Fruit fly (Drosophila melanogaster) whole organism, embryonic: ENCODE results near the gene MED14.
A peak's percentile ranks its signal among the peaks of the same experiment; 100 is the strongest.

ENCODE experiments used
- B-H2 ChIP-seq: fragments of 200-800 bp; sonication (Bioruptor generic); optimal IDR thresholded peaks from 2 replicates; lab custom pipeline; 2018; ENCODE audit warnings: missing biosample characterization, mild to moderate bottlenecking, missing genetic modification characterization
- CG10274 ChIP-seq: fragments of 200-800 bp; sonication (Bioruptor generic); optimal IDR thresholded peaks from 3 replicates; lab custom pipeline; 2017; ENCODE audit warnings: missing biosample characterization, mild to moderate bottlenecking, missing genetic modification characterization
- CG10321 ChIP-seq: fragments of 200-800 bp; sonication (Bioruptor generic); IDR thresholded peaks from 2 replicates; pipeline ENCODE4 v1.3.6; 2022; ENCODE audit warnings: missing biosample characterization, missing genetic modification characterization
- CG10654 ChIP-seq: fragments of 200-800 bp; sonication (Bioruptor generic); optimal IDR thresholded peaks from 2 replicates; lab custom pipeline; 2016; ENCODE audit warnings: missing biosample characterization, missing genetic modification characterization
- CG11456 ChIP-seq: fragments of 200-800 bp; sonication (Bioruptor generic); IDR thresholded peaks from 3 replicates; pipeline ENCODE4 v1.3.6; 2022; ENCODE audit warnings: missing biosample characterization, missing genetic modification characterization
- CG11695 ChIP-seq: fragments of 200-800 bp; sonication (Bioruptor generic); IDR thresholded peaks from 3 replicates; pipeline ENCODE4 v1.3.6; 2022; ENCODE audit warnings: missing biosample characterization, missing genetic modification characterization
- CG13296 ChIP-seq: fragments of 200-800 bp; sonication (Bioruptor generic); optimal IDR thresholded peaks from 3 replicates; lab custom pipeline; 2018; ENCODE audit warnings: missing biosample characterization, mild to moderate bottlenecking, missing genetic modification characterization
- CG13624 ChIP-seq: fragments of 200-800 bp; sonication (Bioruptor generic); optimal IDR thresholded peaks from 2 replicates; lab custom pipeline; 2016; ENCODE audit warnings: missing biosample characterization, missing genetic modification characterization
- CG14441 ChIP-seq: fragments of 200-800 bp; sonication (Bioruptor generic); IDR thresholded peaks from 2 replicates; pipeline ENCODE4 v1.3.6; 2022; ENCODE audit warnings: missing biosample characterization, missing genetic modification characterization
- CG14710 ChIP-seq: fragments of 200-800 bp; sonication (Bioruptor generic); optimal IDR thresholded peaks from 3 replicates; lab custom pipeline; 2019; ENCODE audit warnings: missing biosample characterization, mild to moderate bottlenecking, missing genetic modification characterization, moderate library complexity
- CG15479 ChIP-seq: fragments of 200-800 bp; sonication (Bioruptor generic); optimal IDR thresholded peaks from 3 replicates; lab custom pipeline; 2019; ENCODE audit warnings: missing biosample characterization, mild to moderate bottlenecking, missing genetic modification characterization, moderate library complexity
- CG17612 ChIP-seq: fragments of 200-800 bp; sonication (Bioruptor generic); IDR thresholded peaks from 2 replicates; pipeline ENCODE4 v1.3.6; 2022; ENCODE audit warnings: missing biosample characterization, missing genetic modification characterization
- CG18011 ChIP-seq: fragments of 200-800 bp; sonication (Bioruptor generic); optimal IDR thresholded peaks from 2 replicates; lab custom pipeline; 2017; ENCODE audit warnings: missing biosample characterization, missing genetic modification characterization, mild to moderate bottlenecking, moderate library complexity, missing genotype
- CG30403 ChIP-seq: fragments of 200-800 bp; sonication (Bioruptor generic); optimal IDR thresholded peaks from 3 replicates; lab custom pipeline; 2016; ENCODE audit warnings: missing biosample characterization, missing genetic modification characterization
- CG3281 ChIP-seq: fragments of 200-800 bp; sonication (Bioruptor generic); optimal IDR thresholded peaks from 3 replicates; lab custom pipeline; 2017; ENCODE audit warnings: missing biosample characterization, mild to moderate bottlenecking, missing genetic modification characterization
- CG3407 ChIP-seq: fragments of 200-800 bp; sonication (Bioruptor generic); optimal IDR thresholded peaks from 2 replicates; lab custom pipeline; 2018; ENCODE audit warnings: missing biosample characterization, mild to moderate bottlenecking, missing genetic modification characterization
- CG34422 ChIP-seq: fragments of 200-800 bp; sonication (Bioruptor generic); IDR thresholded peaks from 3 replicates; pipeline ENCODE4 v1.3.6; 2022; ENCODE audit warnings: missing biosample characterization, missing genetic modification characterization
- CG3847 ChIP-seq: fragments of 200-800 bp; sonication (Bioruptor generic); IDR thresholded peaks from 2 replicates; pipeline ENCODE4 v1.3.6; 2022; ENCODE audit warnings: missing biosample characterization, missing genetic modification characterization
- CG4707 ChIP-seq: fragments of 200-800 bp; sonication (Bioruptor generic); optimal IDR thresholded peaks from 2 replicates; lab custom pipeline; 2018; ENCODE audit warnings: missing biosample characterization, mild to moderate bottlenecking, missing genetic modification characterization, moderate library complexity
- CG7839 ChIP-seq: fragments of 200-800 bp; sonication (Bioruptor generic); optimal IDR thresholded peaks from 3 replicates; lab custom pipeline; 2018; ENCODE audit warnings: missing biosample characterization, mild to moderate bottlenecking, missing genetic modification characterization, moderate library complexity
- Camta ChIP-seq: fragments of 200-800 bp; sonication (Bioruptor generic); optimal IDR thresholded peaks from 2 replicates; lab custom pipeline; 2016; ENCODE audit warnings: missing biosample characterization, missing genetic modification characterization
- Dip2 ChIP-seq: fragments of 200-800 bp; sonication (Bioruptor generic); IDR thresholded peaks from 2 replicates; pipeline ENCODE4 v1.3.6; 2022; ENCODE audit warnings: missing biosample characterization, missing genetic modification characterization
- Dll ChIP-seq: fragments of 200-800 bp; sonication (Bioruptor generic); IDR thresholded peaks from 4 replicates; pipeline ENCODE4 v1.3.6; 2022; ENCODE audit warnings: missing biosample characterization, missing genetic modification characterization; ENCODE audit not compliant: partially characterized antibody
- Dp ChIP-seq: fragments of 200-800 bp; sonication (Bioruptor generic); optimal IDR thresholded peaks from 2 replicates; lab custom pipeline; 2018; ENCODE audit warnings: missing biosample characterization, mild to moderate bottlenecking, missing genetic modification characterization, moderate library complexity
- GATAe ChIP-seq: fragments of 200-800 bp; sonication (Bioruptor generic); conservative IDR thresholded peaks from 2 replicates; pipeline ENCODE4 v1.3.6; 2022; ENCODE audit warnings: missing biosample characterization, missing genetic modification characterization
- HLH4C ChIP-seq: fragments of 200-800 bp; sonication (Bioruptor generic); IDR thresholded peaks from 3 replicates; pipeline ENCODE4 v1.3.6; 2022; ENCODE audit warnings: missing biosample characterization, missing genetic modification characterization; ENCODE audit not compliant: partially characterized antibody
- HmgD ChIP-seq: fragments of 200-800 bp; sonication (Bioruptor generic); optimal IDR thresholded peaks from 3 replicates; lab custom pipeline; 2016; ENCODE audit warnings: missing biosample characterization, missing genetic modification characterization
- Hr51 ChIP-seq, 2 experiments: fragments of 200-800 bp; sonication (Bioruptor generic); optimal IDR thresholded peaks; 2 replicates in 1 of 2; 3 replicates in 1 of 2; lab custom pipeline; 2016 to 2018; ENCODE audit warnings: missing biosample characterization in 2 of 2, missing genetic modification characterization in 2 of 2, mild to moderate bottlenecking in 1 of 2, moderate library complexity in 1 of 2
- Mes4 ChIP-seq: fragments of 200-800 bp; sonication (Bioruptor generic); optimal IDR thresholded peaks from 2 replicates; lab custom pipeline; 2016; ENCODE audit warnings: missing biosample characterization, missing genetic modification characterization
- NC2α ChIP-seq: fragments of 200-800 bp; sonication (Bioruptor generic); optimal IDR thresholded peaks from 2 replicates; lab custom pipeline; 2016; ENCODE audit warnings: missing biosample characterization, missing genetic modification characterization
- Neu2 ChIP-seq: fragments of 200-800 bp; sonication (Bioruptor generic); optimal IDR thresholded peaks from 3 replicates; lab custom pipeline; 2016; ENCODE audit warnings: missing biosample characterization, missing genetic modification characterization, borderline replicate concordance
- bsh ChIP-seq, 2 experiments: fragments of 200-800 bp; sonication (Bioruptor generic); optimal IDR thresholded peaks; 2 replicates each; lab custom pipeline; 2017 to 2018; ENCODE audit warnings: mild to moderate bottlenecking in 2 of 2, missing biosample characterization in 2 of 2, missing genetic modification characterization in 2 of 2, moderate library complexity in 1 of 2
- cad ChIP-seq: fragments of >200 bp; optimal IDR thresholded peaks from 2 replicates; lab custom pipeline; 2017; ENCODE audit warnings: missing biosample characterization, missing genetic modification characterization
- ci ChIP-seq: fragments of 200-800 bp; sonication (Bioruptor generic); IDR thresholded peaks from 3 replicates; pipeline ENCODE4 v1.3.6; 2022; ENCODE audit warnings: missing biosample characterization, missing genetic modification characterization
- dati ChIP-seq: fragments of 200-800 bp; sonication (Bioruptor generic); IDR thresholded peaks from 2 replicates; pipeline ENCODE4 v1.3.6; 2022; ENCODE audit warnings: missing biosample characterization, missing genetic modification characterization
- ems ChIP-seq: fragments of 200-800 bp; sonication (Bioruptor generic); optimal IDR thresholded peaks from 3 replicates; lab custom pipeline; 2016; ENCODE audit warnings: missing biosample characterization, missing genetic modification characterization
- knrl ChIP-seq: fragments of 200-800 bp; sonication (Bioruptor generic); IDR thresholded peaks from 3 replicates; pipeline ENCODE4 v1.3.6; 2022; ENCODE audit warnings: missing biosample characterization, missing genetic modification characterization; ENCODE audit not compliant: partially characterized antibody
- lbe ChIP-seq: fragments of 200-800 bp; sonication (Bioruptor generic); optimal IDR thresholded peaks from 2 replicates; lab custom pipeline; 2016; ENCODE audit warnings: missing biosample characterization, mild to moderate bottlenecking, missing genetic modification characterization
- lov ChIP-seq, 2 experiments: fragments of 200-800 bp in 1 of 2; fragments of >200 bp in 1 of 2; sonication (Bioruptor generic) in 1 of 2; IDR thresholded peaks in 1 of 2; optimal IDR thresholded peaks in 1 of 2; 2 replicates in 1 of 2; 3 replicates in 1 of 2; pipeline versions ENCODE4 v1.3.6 to Lab custom; 2017 to 2022; ENCODE audit warnings: missing biosample characterization in 1 of 2, missing genetic modification characterization in 1 of 2
- phol ChIP-seq: fragments of 200-800 bp; sonication (Bioruptor generic); optimal IDR thresholded peaks from 3 replicates; lab custom pipeline; 2018; ENCODE audit warnings: missing biosample characterization, mild to moderate bottlenecking, missing genetic modification characterization, moderate library complexity
- pros ChIP-seq: fragments of 200-800 bp; sonication (Bioruptor generic); optimal IDR thresholded peaks from 3 replicates; lab custom pipeline; 2019; ENCODE audit warnings: missing biosample characterization, mild to moderate bottlenecking, missing genetic modification characterization, moderate library complexity
- pzg ChIP-seq: fragments of 200-800 bp; sonication (Bioruptor generic); optimal IDR thresholded peaks from 3 replicates; lab custom pipeline; 2018; ENCODE audit warnings: missing biosample characterization, mild to moderate bottlenecking, missing genetic modification characterization, moderate library complexity
- rib ChIP-seq: fragments of 200-800 bp; sonication (Bioruptor generic); IDR thresholded peaks from 2 replicates; pipeline ENCODE4 v1.3.6; 2022; ENCODE audit warnings: missing biosample characterization, missing genetic modification characterization
- seq ChIP-seq: fragments of 200-800 bp; sonication (Bioruptor generic); IDR thresholded peaks from 2 replicates; pipeline ENCODE4 v1.3.6; 2022; ENCODE audit warnings: missing biosample characterization, missing genetic modification characterization
- shn ChIP-seq: fragments of 200-800 bp; sonication (Bioruptor generic); optimal IDR thresholded peaks from 3 replicates; lab custom pipeline; 2016; ENCODE audit warnings: missing biosample characterization, missing genetic modification characterization
- tin ChIP-seq: fragments of 200-800 bp; sonication (Bioruptor generic); optimal IDR thresholded peaks from 3 replicates; lab custom pipeline; 2016; ENCODE audit warnings: missing biosample characterization, missing genetic modification characterization
- trem ChIP-seq: fragments of 200-800 bp; optimal IDR thresholded peaks from 3 replicates; lab custom pipeline; 2019; ENCODE audit warnings: missing biosample characterization, mild to moderate bottlenecking, missing genetic modification characterization, moderate library complexity
- zen ChIP-seq: fragments of 200-800 bp; sonication (Bioruptor generic); optimal IDR thresholded peaks from 3 replicates; lab custom pipeline; 2018; ENCODE audit warnings: missing biosample characterization, mild to moderate bottlenecking, missing genetic modification characterization, moderate library complexity

Gene MED14

DNA sequence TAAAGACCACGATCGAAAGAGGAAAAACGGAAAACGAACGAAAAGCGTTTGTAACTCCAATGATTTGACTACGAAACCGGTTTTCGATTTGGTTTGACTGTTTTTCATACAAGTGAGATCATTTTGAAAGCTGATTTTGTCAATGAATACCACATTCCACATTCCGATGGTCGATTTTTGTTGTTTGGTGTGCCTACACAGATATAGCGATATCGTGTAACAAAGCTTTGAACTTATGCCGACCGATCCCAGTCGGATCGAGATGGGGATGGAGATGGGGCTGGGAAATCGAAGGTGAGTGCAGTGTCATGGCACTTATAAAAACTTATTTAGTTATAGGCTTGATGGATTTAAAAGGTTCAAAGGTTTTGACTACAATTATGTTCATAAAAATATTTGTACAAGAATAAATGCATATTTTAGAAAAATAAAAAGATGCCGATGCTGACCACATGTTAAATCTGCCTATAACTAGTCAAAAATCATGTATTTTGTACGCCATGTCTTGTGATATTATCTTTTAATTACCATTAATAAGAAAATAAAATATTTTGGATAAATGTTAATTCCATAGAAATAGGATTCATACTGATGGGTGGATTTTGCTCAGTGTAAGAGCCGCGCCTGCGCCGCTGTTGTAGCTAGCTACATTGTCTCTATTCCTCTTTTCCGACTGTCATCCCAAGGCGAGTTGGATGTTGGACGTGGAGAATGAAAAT is 49.3 kb downstream of the MED14 start (continued):
- no peak for TF ChIP-seq Dp (GFP tag; lab: Kevin White, UChicago)
- TF ChIP-seq CG14710 (tag; lab: Kevin White, UChicago), result peak; percentile 58
- TF ChIP-seq CG4707 (GFP tag; lab: Kevin White, UChicago), result no peak
- TF ChIP-seq ci (GFP tag; lab: Robert Waterston, UW), result no peak; the same call in 1 of the 3 replicates
- TF ChIP-seq cad, result no peak
- TF ChIP-seq knrl (GFP tag; lab: Robert Waterston, UW), result no peak
- no peak for TF ChIP-seq lov (optimal IDR thresholded peaks at IDR 0.05; lab: Kevin White, UChicago)
- TF ChIP-seq lov (GFP tag; IDR thresholded peaks at IDR 0.05; lab: Robert Waterston, UW), result 0 out of 3 replicates have a peak, but pooled peaks have one; percentile 20
- no peak for TF ChIP-seq NC2α
- TF ChIP-seq Neu2 (GFP tag; lab: Kevin White, UChicago), result no peak
- peak; percentile 63 for TF ChIP-seq CG3281 (GFP tag; lab: Kevin White, UChicago)
- TF ChIP-seq CG30403 (GFP tag; lab: Kevin White, UChicago), result peak; percentile 69
- no peak for TF ChIP-seq Dll (GFP tag; lab: Robert Waterston, UW)
- TF ChIP-seq ems (GFP tag; lab: Kevin White, UChicago), result no peak
- no peak for TF ChIP-seq lbe (GFP tag; lab: Kevin White, UChicago)
- TF ChIP-seq zen (tag; lab: Kevin White, UChicago), result peak; percentile 3
- TF ChIP-seq Camta (GFP tag; lab: Kevin White, UChicago), result no peak
- no peak for TF ChIP-seq shn (GFP tag; lab: Kevin White, UChicago)
- no peak for TF ChIP-seq CG15479 (GFP tag; lab: Kevin White, UChicago)
- TF ChIP-seq CG17612 (GFP tag; lab: Robert Waterston, UW), result no peak
- TF ChIP-seq Mes4, result no peak
- no peak for TF ChIP-seq CG13296 (GFP tag; lab: Kevin White, UChicago)
- no peak for TF ChIP-seq rib (GFP tag; lab: Robert Waterston, UW)
- TF ChIP-seq dati (GFP tag; lab: Robert Waterston, UW), result no peak
- no peak for TF ChIP-seq CG10321 (GFP tag; lab: Robert Waterston, UW)
- peak; percentile 39; the same call in 1 of the 2 replicates for TF ChIP-seq CG14441
- no peak for TF ChIP-seq seq
- no peak for TF ChIP-seq HmgD (GFP tag; lab: Kevin White, UChicago)
- no peak for TF ChIP-seq pzg (GFP tag; lab: Kevin White, UChicago)
- peak; percentile 0 for TF ChIP-seq CG18011 (GFP tag; lab: Kevin White, UChicago)
- TF ChIP-seq CG11456 (GFP tag; lab: Robert Waterston, UW), result no peak
- TF ChIP-seq phol (tag; lab: Kevin White, UChicago), result peak; percentile 81
- TF ChIP-seq CG34422 (GFP tag; lab: Robert Waterston, UW), result 0 out of 3 replicates have a peak, but pooled peaks have one; percentile 42
- TF ChIP-seq trem (tag; lab: Kevin White, UChicago), result peak; percentile 56
- TF ChIP-seq pros (GFP tag; lab: Kevin White, UChicago), result no peak
- peak; percentile 70 for TF ChIP-seq CG7839
- no peak for TF ChIP-seq GATAe
- TF ChIP-seq Hr51 (GFP tag; optimal IDR thresholded peaks at IDR 0.05; lab: Kevin White, UChicago), result peak in 1 of 2 experiments; percentile 82
- TF ChIP-seq bsh (GFP tag; optimal IDR thresholded peaks at IDR 0.05; lab: Kevin White, UChicago), result peak in 1 of 2 experiments; percentile 68
- TF ChIP-seq CG3407 (GFP tag; lab: Kevin White, UChicago), result peak; percentile 24
- TF ChIP-seq CG10654 (GFP tag; lab: Kevin White, UChicago), result peak; percentile 35
- no peak for TF ChIP-seq HLH4C
- TF ChIP-seq tin (GFP tag; lab: Kevin White, UChicago), result peak; percentile 12
- no peak for TF ChIP-seq CG3847 (GFP tag; lab: Robert Waterston, UW)
- TF ChIP-seq B-H2 (GFP tag; lab: Kevin White, UChicago), result no peak
- TF ChIP-seq CG10274, result no peak
- no peak for TF ChIP-seq CG13624 (GFP tag; lab: Kevin White, UChicago)
- no peak for TF ChIP-seq Dip2 (GFP tag; lab: Robert Waterston, UW)
- TF ChIP-seq CG11695 (GFP tag; lab: Robert Waterston, UW), result peak; percentile 20; the same call in 1 of the 3 replicates
